Worm (Caenorhabditis elegans): ENCODE results near the gene npr-19.

- no peak for TF ChIP-seq dao-5 (tag; optimal IDR thresholded peaks at IDR 0.05)
- no peak for TF ChIP-seq W03F9.2 (tag; optimal IDR thresholded peaks at IDR 0.05)
Observed at ce11 chrX:770537-770936, 35.1 kb upstream of the npr-19 start, which contains the start of gene T04G9.7.
